Worm (Caenorhabditis elegans) whole organism, late embryonic: ENCODE measurements around the gene Y45F10D.6.

Experiments
- C08G9.2 ChIP-seq: sonication (generic microtip); optimal IDR thresholded peaks from 2 replicates; lab custom pipeline; 2016; ENCODE audit warnings: mild to moderate bottlenecking, missing genetic modification characterization, moderate library complexity, missing compliant biosample characterization
- C38D4.7 ChIP-seq: fragments of 200-800 bp; sonication (Bioruptor generic); optimal IDR thresholded peaks from 2 replicates; lab custom pipeline; 2018; ENCODE audit warnings: mild to moderate bottlenecking, missing genetic modification characterization, moderate library complexity, missing compliant biosample characterization
- K02D7.2 ChIP-seq: sonication (generic microtip); optimal IDR thresholded peaks from 2 replicates; lab custom pipeline; 2017; ENCODE audit warnings: mild to moderate bottlenecking, missing genetic modification characterization, missing compliant biosample characterization
- T23F11.4 ChIP-seq: fragments of 200-800 bp; sonication (Bioruptor generic); optimal IDR thresholded peaks from 2 replicates; lab custom pipeline; 2018; ENCODE audit warnings: mild to moderate bottlenecking, missing genetic modification characterization, missing compliant biosample characterization
- ahr-1 ChIP-seq: sonication (generic microtip); optimal IDR thresholded peaks from 2 replicates; lab custom pipeline; 2016; ENCODE audit warnings: missing genetic modification characterization, missing compliant biosample characterization
- ama-1 ChIP-seq: fragments of 150-350 bp; optimal IDR thresholded peaks from 2 replicates; lab custom pipeline; 2014
- ceh-24 ChIP-seq: sonication (generic microtip); optimal IDR thresholded peaks from 2 replicates; lab custom pipeline; 2016; ENCODE audit warnings: mild to moderate bottlenecking, missing genetic modification characterization, missing compliant biosample characterization
- ceh-30 ChIP-seq: fragments of 150-350 bp; optimal IDR thresholded peaks from 2 replicates; lab custom pipeline; 2014; ENCODE audit warnings: missing biosample characterization, missing genetic modification characterization
- ceh-31 ChIP-seq: sonication (generic microtip); optimal IDR thresholded peaks from 2 replicates; lab custom pipeline; 2016; ENCODE audit warnings: missing genetic modification characterization, missing compliant biosample characterization
- ceh-34 ChIP-seq: sonication (generic microtip); optimal IDR thresholded peaks from 2 replicates; lab custom pipeline; 2016; ENCODE audit warnings: mild to moderate bottlenecking, missing genetic modification characterization, missing compliant biosample characterization
- ceh-48 ChIP-seq: sonication (generic microtip); optimal IDR thresholded peaks from 2 replicates; lab custom pipeline; 2016; ENCODE audit warnings: missing genetic modification characterization, inconsistent platforms, missing compliant biosample characterization
- dve-1 ChIP-seq: sonication (generic microtip); optimal IDR thresholded peaks from 2 replicates; lab custom pipeline; 2017; ENCODE audit warnings: antibody characterized with exemption, mild to moderate bottlenecking, missing genetic modification characterization, missing compliant biosample characterization
- elt-2 ChIP-seq: sonication (generic microtip); optimal IDR thresholded peaks from 2 replicates; lab custom pipeline; 2016; ENCODE audit warnings: missing genetic modification reagents, missing genetic modification characterization, missing compliant biosample characterization
- fkh-6 ChIP-seq: sonication (generic microtip); optimal IDR thresholded peaks from 2 replicates; lab custom pipeline; 2016; ENCODE audit warnings: missing genetic modification characterization, missing compliant biosample characterization
- gmeb-2 ChIP-seq: sonication (generic microtip); optimal IDR thresholded peaks from 2 replicates; lab custom pipeline; 2016; ENCODE audit warnings: missing genetic modification characterization, inconsistent platforms, missing compliant biosample characterization
- hlh-13 ChIP-seq: fragments of 200-800 bp; sonication (Bioruptor generic); optimal IDR thresholded peaks from 2 replicates; lab custom pipeline; 2018; ENCODE audit warnings: mild to moderate bottlenecking, missing genetic modification characterization, missing compliant biosample characterization
- hlh-30 ChIP-seq: sonication (generic microtip); optimal IDR thresholded peaks from 2 replicates; lab custom pipeline; 2017; ENCODE audit warnings: antibody characterized with exemption, missing genetic modification characterization, missing compliant biosample characterization; ENCODE audit not compliant: insufficient read depth
- hlh-6 ChIP-seq: sonication (generic microtip); optimal IDR thresholded peaks from 2 replicates; lab custom pipeline; 2016; ENCODE audit warnings: missing genotype, missing genetic modification characterization, missing compliant biosample characterization
- hlh-8 ChIP-seq: sonication (generic microtip); optimal IDR thresholded peaks from 2 replicates; lab custom pipeline; 2016; ENCODE audit warnings: missing genotype, missing genetic modification characterization, missing compliant biosample characterization
- lim-6 ChIP-seq: sonication (generic microtip); optimal IDR thresholded peaks from 2 replicates; lab custom pipeline; 2016; ENCODE audit warnings: missing genetic modification characterization, missing compliant biosample characterization
- lin-11 ChIP-seq: fragments of 200-800 bp; sonication (Bioruptor generic); optimal IDR thresholded peaks from 2 replicates; lab custom pipeline; 2018; ENCODE audit warnings: mild to moderate bottlenecking, missing genetic modification characterization, missing compliant biosample characterization
- nfya-1 ChIP-seq: sonication (generic microtip); optimal IDR thresholded peaks from 2 replicates; lab custom pipeline; 2017; ENCODE audit warnings: missing genetic modification characterization, mild to moderate bottlenecking, missing compliant biosample characterization, antibody characterized with exemption, moderate library complexity
- nhr-232 ChIP-seq: sonication (generic microtip); optimal IDR thresholded peaks from 2 replicates; lab custom pipeline; 2016; ENCODE audit warnings: missing genetic modification characterization, missing compliant biosample characterization
- npax-4 ChIP-seq: sonication (generic microtip); optimal IDR thresholded peaks from 2 replicates; lab custom pipeline; 2016; ENCODE audit warnings: missing genetic modification characterization, missing compliant biosample characterization
- odd-2 ChIP-seq: sonication (generic microtip); optimal IDR thresholded peaks from 2 replicates; lab custom pipeline; 2017; ENCODE audit warnings: antibody characterized with exemption, mild to moderate bottlenecking, missing genetic modification characterization, missing compliant biosample characterization
- pat-9 ChIP-seq: fragments of 200-800 bp; sonication (Bioruptor generic); optimal IDR thresholded peaks from 2 replicates; lab custom pipeline; 2018; ENCODE audit warnings: mild to moderate bottlenecking, missing genetic modification characterization, moderate library complexity, missing compliant biosample characterization
- rnt-1 ChIP-seq: sonication (generic microtip); optimal IDR thresholded peaks from 2 replicates; lab custom pipeline; 2016; ENCODE audit warnings: missing genetic modification characterization, missing compliant biosample characterization
- sox-2 ChIP-seq: fragments of 200-800 bp; sonication (Bioruptor generic); IDR thresholded peaks from 2 replicates; pipeline ENCODE4 v1.3.6; 2022; ENCODE audit warnings: missing genetic modification reagents, missing genetic modification characterization, missing compliant biosample characterization
- tbx-2 ChIP-seq: sonication (generic microtip); optimal IDR thresholded peaks from 2 replicates; lab custom pipeline; 2016; ENCODE audit warnings: missing genetic modification characterization, missing compliant biosample characterization
- tbx-7 ChIP-seq: sonication (generic microtip); optimal IDR thresholded peaks from 2 replicates; lab custom pipeline; 2016; ENCODE audit warnings: missing genotype, missing genetic modification characterization, missing compliant biosample characterization
- ttx-3 ChIP-seq: sonication (generic microtip); optimal IDR thresholded peaks from 2 replicates; lab custom pipeline; 2016; ENCODE audit warnings: missing genetic modification reagents, missing genetic modification characterization, missing compliant biosample characterization
- unc-3 ChIP-seq, 2 experiments: fragments of 200-800 bp in 1 of 2; sonication (Bioruptor generic) in 1 of 2; sonication (generic microtip) in 1 of 2; conservative IDR thresholded peaks in 1 of 2; optimal IDR thresholded peaks in 1 of 2; 2 replicates each; pipeline versions ENCODE4 v1.3.6 to Lab custom; 2016 to 2022; ENCODE audit warnings: missing compliant biosample characterization in 2 of 2, missing genetic modification characterization in 2 of 2, missing genetic modification reagents in 1 of 2
- unc-42 ChIP-seq: sonication (generic microtip); optimal IDR thresholded peaks from 2 replicates; lab custom pipeline; 2016; ENCODE audit warnings: missing genotype, missing genetic modification characterization, missing compliant biosample characterization
- unc-55 ChIP-seq: sonication (generic microtip); optimal IDR thresholded peaks from 2 replicates; lab custom pipeline; 2017; ENCODE audit warnings: missing biosample characterization, missing genetic modification reagents, missing genetic modification characterization
- zip-5 ChIP-seq: sonication (generic microtip); optimal IDR thresholded peaks from 2 replicates; lab custom pipeline; 2016; ENCODE audit warnings: missing genetic modification characterization, missing compliant biosample characterization
- ztf-16 ChIP-seq: sonication (generic microtip); optimal IDR thresholded peaks from 2 replicates; lab custom pipeline; 2017; ENCODE audit warnings: missing genetic modification characterization, missing compliant biosample characterization

The Y45F10D.6 gene

ce11 chrIV:13778710-13779109 is 19.0 kb downstream of the Y45F10D.6 start, which contains the start of gene gly-10:
gly-10 (plus strand) TSS chrIV:13779096.
- TF ChIP-seq hlh-6 (tag; lab: Kevin White, UChicago) (no peak), unc-3 (GFP tag; conservative IDR thresholded peaks at IDR 0.05; lab: Robert Waterston, UW) (no peak), unc-3 (tag; optimal IDR thresholded peaks at IDR 0.05; lab: Kevin White, UChicago) (no peak), sox-2 (no peak), hlh-13 (GFP tag; lab: Kevin White, UChicago) (no peak), hlh-8 (tag; lab: Kevin White, UChicago) (no peak), hlh-30 (no peak), tbx-7 (tag; lab: Kevin White, UChicago) (no peak), lim-6 (tag; lab: Kevin White, UChicago) (no peak), ceh-24 (no peak), npax-4 (tag; lab: Kevin White, UChicago) (no peak), ceh-30 (no peak), odd-2 (tag; lab: Kevin White, UChicago) (no peak), ceh-48 (tag; lab: Kevin White, UChicago) (no peak), zip-5 (tag; lab: Kevin White, UChicago) (no peak), lin-11 (no peak), nhr-232 (no peak), K02D7.2 (tag; lab: Kevin White, UChicago) (no peak)

- TF ChIP-seq rnt-1 (no peak), hlh-30 (peak; percentile 79), ceh-31 (peak; percentile 40), ztf-16 (tag; lab: Kevin White, UChicago) (no peak), fkh-6 (tag; lab: Kevin White, UChicago) (no peak), C08G9.2 (tag; lab: Kevin White, UChicago) (no peak), C38D4.7 (GFP tag; lab: Kevin White, UChicago) (no peak), nfya-1 (tag; lab: Kevin White, UChicago) (peak; percentile 80), ceh-34 (tag; lab: Kevin White, UChicago) (no peak), lin-11 (no peak), ahr-1 (tag; lab: Kevin White, UChicago) (no peak), unc-55 (peak; percentile 36), tbx-2 (peak; percentile 16), ttx-3 (tag; lab: Kevin White, UChicago) (peak; percentile 18), pat-9 (tag; lab: Kevin White, UChicago) (no peak), elt-2 (tag; lab: Kevin White, UChicago) (no peak), tbx-7 (tag; lab: Kevin White, UChicago) (no peak), ama-1 (lab: Kevin White, UChicago) (no peak), T23F11.4 (no peak), dve-1 (tag; lab: Kevin White, UChicago) (no peak), gmeb-2 (no peak)
- TF ChIP-seq, all 69 proteins: peak for 6
These were observed 20.2 kb downstream of the Y45F10D.6 start, which contains the start of gene rpl-18 for ce11 chrIV:13777480-13777879. rpl-18 (plus strand) TSS chrIV:13777865.

- TF ChIP-seq nfya-1 (tag; lab: Kevin White, UChicago), result no peak
- peak; percentile 15 for TF ChIP-seq hlh-30
- no peak for TF ChIP-seq unc-42 (tag; lab: Kevin White, UChicago)
- TF ChIP-seq ahr-1 (tag; lab: Kevin White, UChicago), result no peak
These were observed 21.0 kb downstream of the Y45F10D.6 start for ce11 chrIV:13776745-13777144.

ce11 chrIV:13776115-13776514 is 21.6 kb downstream of the Y45F10D.6 start, which contains the start of gene Y45F10D.16:
Y45F10D.16 (plus strand) TSS chrIV:13776415.
- TF ChIP-seq ceh-48 (tag; lab: Kevin White, UChicago) (no peak), K02D7.2 (tag; lab: Kevin White, UChicago) (no peak), hlh-30 (no peak)
